Fruit fly (Drosophila melanogaster) whole organism, wandering third instar larva: ENCODE results near the gene Cse1.

Experiments used
- Abd-B ChIP-seq: fragments of >200 bp; optimal IDR thresholded peaks from 2 replicates; lab custom pipeline; 2017; ENCODE audit warnings: missing biosample characterization, missing genetic modification characterization
- GATAd ChIP-seq: sonication (Bioruptor generic); optimal IDR thresholded peaks from 2 replicates; lab custom pipeline; 2016; ENCODE audit warnings: missing biosample characterization, missing genetic modification characterization
- Hr78 ChIP-seq: fragments of >200 bp; optimal IDR thresholded peaks from 2 replicates; lab custom pipeline; 2017; ENCODE audit warnings: missing biosample characterization, missing genetic modification characterization
- Hr83 ChIP-seq: fragments of 200-300 bp; sonication (Bioruptor generic); optimal IDR thresholded peaks from 2 replicates; lab custom pipeline; 2016; ENCODE audit warnings: missing biosample characterization, mild to moderate bottlenecking, missing genetic modification characterization, moderate library complexity; ENCODE audit not compliant: poor library complexity, severe bottlenecking
- Jra ChIP-seq: sonication (Bioruptor generic); optimal IDR thresholded peaks from 2 replicates; lab custom pipeline; 2016; ENCODE audit warnings: missing biosample characterization, missing genetic modification characterization
- dsf ChIP-seq: sonication (Bioruptor generic); optimal IDR thresholded peaks from 2 replicates; lab custom pipeline; 2016; ENCODE audit warnings: missing biosample characterization, missing genetic modification characterization, borderline replicate concordance
- ey ChIP-seq: fragments of 200-800 bp; sonication (Bioruptor generic); optimal IDR thresholded peaks from 2 replicates; lab custom pipeline; 2016; ENCODE audit warnings: missing biosample characterization, missing genetic modification characterization
- pan ChIP-seq: fragments of >200 bp; optimal IDR thresholded peaks from 2 replicates; lab custom pipeline; 2017
- usp ChIP-seq: fragments of >200 bp; optimal IDR thresholded peaks from 2 replicates; lab custom pipeline; 2017; ENCODE audit warnings: missing biosample characterization, missing genetic modification characterization

DNA sequence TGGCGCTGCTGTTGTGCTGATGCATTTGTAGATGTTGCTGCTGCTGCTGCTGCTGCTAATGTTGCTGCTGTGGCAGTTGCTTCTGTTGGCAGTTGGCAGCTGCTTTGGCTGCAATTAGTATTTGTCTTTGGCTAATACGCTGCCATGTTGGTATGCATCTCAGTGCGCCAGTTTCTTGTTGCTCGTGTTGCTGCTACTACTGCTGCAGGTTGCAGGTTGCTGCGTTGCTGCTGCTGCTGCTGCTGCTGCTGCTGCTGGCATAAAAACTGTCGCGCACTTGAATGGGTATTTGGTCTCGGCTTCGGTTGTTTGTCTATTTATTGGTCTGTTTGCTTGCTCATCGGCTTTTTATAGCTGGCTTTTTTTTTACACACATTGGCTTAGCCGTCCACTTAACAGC lies 16.3 kb downstream of the Cse1 start:
- TF ChIP-seq pan (lab: Kevin White, UChicago) (no peak), Hr78 (no peak), Hr83 (GFP tag; lab: Kevin White, UChicago) (no peak), GATAd (GFP tag; lab: Kevin White, UChicago) (no peak), Jra (no peak), dsf (GFP tag; lab: Kevin White, UChicago) (no peak), Abd-B (GFP tag; lab: Kevin White, UChicago) (no peak), usp (GFP tag; lab: Kevin White, UChicago) (no peak), ey (GFP tag; lab: Kevin White, UChicago) (no peak)
